Fruit fly (Drosophila melanogaster) whole organism, prepupa: Measurements from ENCODE around the gene CHKov1.

ENCODE experiments used
- CG10669 ChIP-seq: fragments of 200-800 bp; sonication (Bioruptor generic); optimal IDR thresholded peaks from 3 replicates; lab custom pipeline; 2018; ENCODE audit warnings: missing biosample characterization, mild to moderate bottlenecking, missing genetic modification characterization, moderate library complexity
- CG34406 ChIP-seq: fragments of 200-800 bp; sonication (Bioruptor generic); optimal IDR thresholded peaks from 3 replicates; lab custom pipeline; 2016; ENCODE audit warnings: missing biosample characterization, missing genetic modification characterization
- Smox ChIP-seq: fragments of 200-800 bp; sonication (Bioruptor generic); optimal IDR thresholded peaks from 3 replicates; lab custom pipeline; 2016; ENCODE audit warnings: missing biosample characterization, missing genetic modification characterization
- Sox102F ChIP-seq: fragments of 200-800 bp; sonication (Bioruptor generic); optimal IDR thresholded peaks from 2 replicates; lab custom pipeline; 2016; ENCODE audit warnings: missing biosample characterization, mild to moderate bottlenecking, missing genetic modification characterization
- acj6 ChIP-seq: fragments of 200-800 bp; sonication (Bioruptor generic); optimal IDR thresholded peaks from 3 replicates; lab custom pipeline; 2016; ENCODE audit warnings: missing biosample characterization, missing genetic modification characterization
- fd85E ChIP-seq: fragments of 200-800 bp; sonication (Bioruptor generic); optimal IDR thresholded peaks from 3 replicates; lab custom pipeline; 2016; ENCODE audit warnings: missing biosample characterization, missing genetic modification characterization
- fkh ChIP-seq: fragments of 200-800 bp; sonication (Bioruptor generic); optimal IDR thresholded peaks from 3 replicates; lab custom pipeline; 2017; ENCODE audit warnings: missing biosample characterization, mild to moderate bottlenecking, missing genetic modification characterization, moderate library complexity

DNA sequence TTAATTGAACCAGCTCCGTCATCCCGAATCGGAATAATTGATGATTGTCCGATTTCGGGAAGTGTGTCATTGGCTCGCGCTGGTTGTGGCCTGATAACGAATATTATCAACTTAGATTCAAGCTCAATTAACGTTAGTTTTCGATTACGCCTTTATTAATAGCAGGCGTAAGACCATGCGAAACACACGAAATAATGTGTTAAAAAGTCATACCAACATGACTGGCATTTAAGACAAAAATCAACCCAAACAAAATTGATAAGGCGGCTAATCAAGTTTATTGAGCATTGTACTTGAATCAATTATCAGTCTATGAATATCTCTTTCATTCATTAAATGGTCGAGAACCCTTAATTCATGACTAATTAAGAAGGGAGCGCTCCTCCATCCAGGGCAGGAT, 19.9 kb downstream of the CHKov1 start:
- TF ChIP-seq acj6 (GFP tag; lab: Kevin White, UChicago) (no peak), fd85E (GFP tag; lab: Kevin White, UChicago) (no peak), Sox102F (GFP tag; lab: Kevin White, UChicago) (no peak), CG34406 (GFP tag; lab: Kevin White, UChicago) (no peak), fkh (GFP tag; lab: Kevin White, UChicago) (no peak), CG10669 (GFP tag; lab: Kevin White, UChicago) (no peak), Smox (GFP tag; lab: Kevin White, UChicago) (no peak)
